Worm (Caenorhabditis elegans) whole organism, L3 larva: ENCODE data around the gene C04E12.5.
A peak's percentile ranks its signal among the peaks of the same experiment; 100 is the strongest.
"Not testable (repeated sequence)": the region's sequence is repeated elsewhere in the genome, so short reads cannot be mapped to it uniquely, and the experiment has no call there.

Experiments
- R02D3.7 ChIP-seq: fragments of 150-350 bp; optimal IDR thresholded peaks from 2 replicates; lab custom pipeline; 2014; ENCODE audit warnings: missing biosample characterization, missing genetic modification characterization
- ZK546.5 ChIP-seq: sonication (generic microtip); optimal IDR thresholded peaks from 2 replicates; lab custom pipeline; 2017; ENCODE audit warnings: missing biosample characterization, missing genetic modification characterization
- ama-1 ChIP-seq: fragments of 150-350 bp; optimal IDR thresholded peaks from 2 replicates; lab custom pipeline; 2018
- ceh-16 ChIP-seq: sonication (generic microtip); optimal IDR thresholded peaks from 2 replicates; lab custom pipeline; 2017; ENCODE audit warnings: missing biosample characterization, missing genetic modification characterization
- ceh-28 ChIP-seq: fragments of 150-350 bp; optimal IDR thresholded peaks from 2 replicates; lab custom pipeline; 2014; ENCODE audit warnings: missing biosample characterization, missing genetic modification reagents, missing genetic modification characterization
- ceh-82 ChIP-seq: fragments of 150-350 bp; optimal IDR thresholded peaks from 2 replicates; lab custom pipeline; 2014; ENCODE audit warnings: missing biosample characterization, missing genetic modification characterization
- ceh-9 ChIP-seq: sonication (generic microtip); optimal IDR thresholded peaks from 2 replicates; lab custom pipeline; 2018; ENCODE audit warnings: missing biosample characterization, missing genetic modification characterization
- elt-1 ChIP-seq: fragments of 150-350 bp; optimal IDR thresholded peaks from 2 replicates; lab custom pipeline; 2014; ENCODE audit warnings: missing biosample characterization, missing genetic modification characterization
- elt-2 ChIP-seq: sonication (generic microtip); optimal IDR thresholded peaks from 2 replicates; lab custom pipeline; 2016; ENCODE audit warnings: missing genetic modification reagents, mild to moderate bottlenecking, missing genetic modification characterization, missing compliant biosample characterization
- fkh-2 ChIP-seq: fragments of 150-350 bp; optimal IDR thresholded peaks from 2 replicates; lab custom pipeline; 2014; ENCODE audit warnings: missing biosample characterization, missing genetic modification reagents, missing genetic modification characterization
- hmg-11 ChIP-seq: sonication (generic microtip); optimal IDR thresholded peaks from 2 replicates; lab custom pipeline; 2016; ENCODE audit warnings: missing genetic modification characterization, missing compliant biosample characterization
- jun-1 ChIP-seq: fragments of 150-350 bp; optimal IDR thresholded peaks from 2 replicates; lab custom pipeline; 2014; ENCODE audit warnings: missing biosample characterization, missing genetic modification reagents, missing genetic modification characterization
- lin-15B ChIP-seq: fragments of 150-350 bp; optimal IDR thresholded peaks from 2 replicates; lab custom pipeline; 2014; ENCODE audit warnings: missing biosample characterization, missing genetic modification characterization
- lsy-12 ChIP-seq: sonication (generic microtip); optimal IDR thresholded peaks from 2 replicates; lab custom pipeline; 2016; ENCODE audit warnings: mild to moderate bottlenecking, missing genetic modification characterization, missing compliant biosample characterization
- mdl-1 ChIP-seq: fragments of 150-350 bp; optimal IDR thresholded peaks from 2 replicates; lab custom pipeline; 2014; ENCODE audit warnings: missing biosample characterization, missing genetic modification characterization
- mml-1 ChIP-seq: fragments of 150-350 bp; sonication (generic microtip); optimal IDR thresholded peaks from 3 replicates; lab custom pipeline; 2014; ENCODE audit warnings: missing biosample characterization, missing genetic modification characterization
- nfya-1 ChIP-seq: sonication (generic microtip); optimal IDR thresholded peaks from 2 replicates; lab custom pipeline; 2017; ENCODE audit warnings: missing genetic modification characterization, mild to moderate bottlenecking, missing compliant biosample characterization, antibody characterized with exemption, moderate library complexity; ENCODE audit not compliant: insufficient read depth
- nhr-12 ChIP-seq: fragments of 150-350 bp; optimal IDR thresholded peaks from 2 replicates; lab custom pipeline; 2014; ENCODE audit warnings: missing biosample characterization, missing genetic modification characterization
- nhr-23 ChIP-seq: fragments of 150-350 bp; optimal IDR thresholded peaks from 2 replicates; lab custom pipeline; 2014; ENCODE audit warnings: missing biosample characterization, missing genetic modification reagents, missing genetic modification characterization
- nhr-237 ChIP-seq: fragments of 150-350 bp; optimal IDR thresholded peaks from 2 replicates; lab custom pipeline; 2014; ENCODE audit warnings: missing biosample characterization, missing genetic modification characterization
- nhr-25 ChIP-seq: sonication (generic microtip); optimal IDR thresholded peaks from 2 replicates; lab custom pipeline; 2017; ENCODE audit warnings: missing biosample characterization, missing genetic modification characterization
- nhr-43 ChIP-seq: sonication (generic microtip); optimal IDR thresholded peaks from 2 replicates; lab custom pipeline; 2016; ENCODE audit warnings: mild to moderate bottlenecking, missing genetic modification characterization, missing compliant biosample characterization; ENCODE audit not compliant: poor library complexity, severe bottlenecking
- nhr-67 ChIP-seq: fragments of 150-350 bp; optimal IDR thresholded peaks from 2 replicates; lab custom pipeline; 2014; ENCODE audit warnings: missing biosample characterization, missing genetic modification characterization
- nhr-76 ChIP-seq: fragments of 150-350 bp; sonication (generic microtip); optimal IDR thresholded peaks from 5 replicates; lab custom pipeline; 2014; ENCODE audit warnings: missing biosample characterization, missing genetic modification characterization
- nhr-77 ChIP-seq: fragments of 150-350 bp; optimal IDR thresholded peaks from 2 replicates; lab custom pipeline; 2014; ENCODE audit warnings: missing biosample characterization, missing genetic modification characterization
- pha-4 ChIP-seq: fragments of 150-350 bp; optimal IDR thresholded peaks from 2 replicates; lab custom pipeline; 2014; ENCODE audit warnings: missing biosample characterization, missing genetic modification reagents, missing genetic modification characterization
- skn-1 ChIP-seq: fragments of 150-350 bp; optimal IDR thresholded peaks from 2 replicates; lab custom pipeline; 2014; ENCODE audit warnings: missing biosample characterization, missing genetic modification characterization
- snpc-4 ChIP-seq: fragments of 150-350 bp; optimal IDR thresholded peaks from 2 replicates; lab custom pipeline; 2014; ENCODE audit warnings: missing biosample characterization, missing genetic modification characterization
- tbx-2 ChIP-seq: sonication (generic microtip); optimal IDR thresholded peaks from 2 replicates; lab custom pipeline; 2016; ENCODE audit warnings: mild to moderate bottlenecking, missing genetic modification characterization, missing compliant biosample characterization
- unc-39 ChIP-seq: sonication (generic microtip); optimal IDR thresholded peaks from 4 replicates; lab custom pipeline; 2017; ENCODE audit warnings: missing biosample characterization, missing genetic modification characterization
- unc-62 ChIP-seq: fragments of 150-350 bp; sonication (generic microtip); optimal IDR thresholded peaks from 4 replicates; lab custom pipeline; 2014; ENCODE audit warnings: missing biosample characterization, missing genetic modification reagents, missing genetic modification characterization
- ztf-11 ChIP-seq: fragments of 150-350 bp; optimal IDR thresholded peaks from 2 replicates; lab custom pipeline; 2014; ENCODE audit warnings: missing biosample characterization, missing genetic modification characterization
- ztf-4 ChIP-seq: fragments of 150-350 bp; optimal IDR thresholded peaks from 2 replicates; lab custom pipeline; 2014; ENCODE audit warnings: missing biosample characterization, missing genetic modification characterization

Gene C04E12.5

DNA sequence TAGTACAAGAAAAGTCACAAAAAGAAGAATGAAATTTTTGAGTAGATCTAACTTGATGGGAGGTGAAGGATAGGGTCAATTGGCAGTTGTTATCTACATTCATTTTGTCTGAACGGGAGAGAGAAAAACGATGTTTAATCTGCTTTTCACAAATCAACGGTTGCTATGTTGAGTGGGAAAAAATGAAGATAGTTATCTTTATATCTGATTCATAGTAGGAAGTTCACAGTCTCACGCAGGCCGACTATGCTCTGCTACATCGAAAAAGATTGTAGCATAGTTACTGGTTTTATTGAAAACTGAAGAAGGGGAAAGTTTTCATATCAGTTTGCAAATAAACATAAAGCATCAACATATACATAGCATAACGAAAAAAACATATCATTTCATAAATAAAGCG lies 2.8 kb upstream of the C04E12.5 start:
- TF ChIP-seq nhr-23 (tag; lab: Kevin White, UChicago), result peak; percentile 31
- TF ChIP-seq nhr-12, result no peak
- peak; percentile 87 for TF ChIP-seq elt-1 (tag; lab: Kevin White, UChicago)

ce11 chrV:3357106-3357505 lies 1.3 kb upstream of the C04E12.5 start, which contains the start of gene scrm-3:
TSS of gene scrm-3 (minus strand) at chrV:3357206.
- TF ChIP-seq hmg-11 (no peak), skn-1 (tag; lab: Kevin White, UChicago) (no peak), nhr-77 (tag; lab: Kevin White, UChicago) (no peak), pha-4 (tag; lab: Kevin White, UChicago) (no peak), mdl-1 (tag; lab: Kevin White, UChicago) (no peak), tbx-2 (no peak), nhr-12 (no peak), ztf-4 (tag; lab: Kevin White, UChicago) (no peak), ama-1 (no peak), nhr-43 (no peak), lsy-12 (no peak), ZK546.5 (tag; lab: Kevin White, UChicago) (no peak), lin-15B (tag; lab: Kevin White, UChicago) (no peak), ceh-28 (tag; lab: Kevin White, UChicago) (no peak), snpc-4 (tag; lab: Kevin White, UChicago) (no peak), elt-1 (tag; lab: Kevin White, UChicago) (no peak), nhr-67 (tag; lab: Kevin White, UChicago) (no peak), ceh-16 (no peak), ceh-82 (no peak), mml-1 (no peak)

ce11 chrV:3361633-3362032 lies 3.3 kb downstream of the C04E12.5 start:
- TF ChIP-seq ztf-11 (tag; lab: Kevin White, UChicago), result no peak
- TF ChIP-seq elt-2 (tag; lab: Kevin White, UChicago), result no peak
- no peak for TF ChIP-seq ztf-4 (tag; lab: Kevin White, UChicago)
- TF ChIP-seq tbx-2, result no peak
- no peak for TF ChIP-seq ZK546.5 (tag; lab: Kevin White, UChicago)
- TF ChIP-seq jun-1 (tag; lab: Kevin White, UChicago), result no peak
- TF ChIP-seq R02D3.7 (tag; lab: Kevin White, UChicago), result no peak
- no peak for TF ChIP-seq fkh-2
- TF ChIP-seq unc-39 (tag; lab: Kevin White, UChicago), result no peak

DNA sequence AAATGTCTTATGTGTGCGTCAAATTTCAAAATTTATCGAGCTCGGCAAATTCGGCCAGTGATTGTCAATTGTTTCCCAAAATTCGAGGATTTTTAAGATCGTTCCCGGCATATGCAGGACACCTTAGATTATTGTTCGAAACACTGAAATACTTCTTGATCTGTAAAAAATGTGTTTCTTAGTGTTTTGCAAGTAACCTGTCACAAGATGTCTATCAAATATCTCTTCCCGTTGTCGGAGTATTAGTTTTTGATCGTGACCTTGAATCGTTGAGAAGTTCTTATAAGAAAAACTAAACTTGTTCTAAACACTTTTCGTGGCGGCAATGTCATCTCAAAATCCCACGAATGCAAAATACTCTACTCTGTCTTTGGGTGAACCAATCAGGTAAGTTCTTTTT lies 4.1 kb downstream of the C04E12.5 start, which contains the start of gene C04E12.4:
Gene C04E12.4, plus strand, starts transcription at position 301 of the 400 bp plus-strand sequence.
- TF ChIP-seq lin-15B (tag; lab: Kevin White, UChicago), result no peak
- peak; percentile 3 for TF ChIP-seq nhr-25 (tag; lab: Kevin White, UChicago)

- not testable (repeated sequence) for TF ChIP-seq nfya-1; nhr-23 (tag; lab: Kevin White, UChicago); lin-15B (tag; lab: Kevin White, UChicago)
Observed at ce11 chrV:3367773-3368172, 9.4 kb downstream of the C04E12.5 start, which contains the start of gene C04E12.2. TSS of gene C04E12.2 (plus strand) at chrV:3368073.

ce11 chrV:3372673-3373072 lies 14.3 kb downstream of the C04E12.5 start, which contains the start of gene srx-121:
TSS of gene srx-121 (minus strand) at chrV:3372773.
- no peak for TF ChIP-seq nhr-25 (tag; lab: Kevin White, UChicago)
- no peak for TF ChIP-seq ceh-9 (tag; lab: Kevin White, UChicago)
- TF ChIP-seq unc-62 (GFP tag; lab: Kevin White, UChicago), result no peak
- TF ChIP-seq nhr-76 (tag; lab: Kevin White, UChicago), result no peak
- TF ChIP-seq ztf-11 (tag; lab: Kevin White, UChicago), result no peak
- TF ChIP-seq ztf-4 (tag; lab: Kevin White, UChicago), result no peak
- no peak for TF ChIP-seq ceh-28 (tag; lab: Kevin White, UChicago)
- no peak for TF ChIP-seq elt-2 (tag; lab: Kevin White, UChicago)
- no peak for TF ChIP-seq nhr-67 (tag; lab: Kevin White, UChicago)
- no peak for TF ChIP-seq nhr-237 (tag; lab: Kevin White, UChicago)
